Fruit fly (Drosophila melanogaster) whole organism, embryonic: ENCODE results near the gene Ogdh.

Source experiments
- Ada2b ChIP-seq: fragments of 200-800 bp; sonication (Bioruptor generic); IDR thresholded peaks from 2 replicates; pipeline ENCODE4 v1.3.6; 2022; ENCODE audit warnings: missing biosample characterization, missing genetic modification characterization
- Bgb ChIP-seq: fragments of 200-800 bp; sonication (Bioruptor generic); IDR thresholded peaks from 2 replicates; pipeline ENCODE4 v1.3.6; 2022; ENCODE audit warnings: missing biosample characterization, missing genetic modification characterization; ENCODE audit not compliant: partially characterized antibody
- CG11504 ChIP-seq: fragments of 200-800 bp; sonication (Bioruptor generic); optimal IDR thresholded peaks from 3 replicates; lab custom pipeline; 2019; ENCODE audit warnings: missing biosample characterization, mild to moderate bottlenecking, missing genetic modification characterization, moderate library complexity
- CG13296 ChIP-seq: fragments of 200-800 bp; sonication (Bioruptor generic); optimal IDR thresholded peaks from 3 replicates; lab custom pipeline; 2018; ENCODE audit warnings: missing biosample characterization, mild to moderate bottlenecking, missing genetic modification characterization
- CG16779 ChIP-seq: fragments of 200-800 bp; sonication (Bioruptor generic); IDR thresholded peaks from 2 replicates; pipeline ENCODE4 v1.3.6; 2022; ENCODE audit warnings: missing biosample characterization, missing genetic modification characterization
- CG17359 ChIP-seq: fragments of 200-800 bp; sonication (Bioruptor generic); optimal IDR thresholded peaks from 3 replicates; lab custom pipeline; 2018; ENCODE audit warnings: missing biosample characterization, mild to moderate bottlenecking, missing genetic modification characterization, moderate library complexity
- CG17829 ChIP-seq: fragments of 200-800 bp; optimal IDR thresholded peaks from 2 replicates; lab custom pipeline; 2019; ENCODE audit warnings: missing biosample characterization, mild to moderate bottlenecking, missing genetic modification characterization, moderate library complexity
- CG31441 ChIP-seq: fragments of 200-800 bp; sonication (Bioruptor generic); IDR thresholded peaks from 2 replicates; pipeline ENCODE4 v1.3.6; 2022; ENCODE audit warnings: missing biosample characterization, missing genetic modification characterization
- CG32767 ChIP-seq: fragments of 200-800 bp; sonication (Bioruptor generic); IDR thresholded peaks from 2 replicates; pipeline ENCODE4 v1.3.6; 2022; ENCODE audit warnings: missing biosample characterization, missing genetic modification characterization
- CG4424 ChIP-seq: fragments of 200-800 bp; sonication (Bioruptor generic); optimal IDR thresholded peaks from 3 replicates; lab custom pipeline; 2016; ENCODE audit warnings: missing biosample characterization, missing genetic modification characterization
- CG5245 ChIP-seq: fragments of 200-800 bp; sonication (Bioruptor generic); optimal IDR thresholded peaks from 3 replicates; lab custom pipeline; 2016; ENCODE audit warnings: missing biosample characterization, missing genetic modification characterization
- CG7839 ChIP-seq: fragments of 200-800 bp; sonication (Bioruptor generic); optimal IDR thresholded peaks from 3 replicates; lab custom pipeline; 2018; ENCODE audit warnings: missing biosample characterization, mild to moderate bottlenecking, missing genetic modification characterization, moderate library complexity
- CG8388 ChIP-seq: fragments of 200-800 bp; sonication (Bioruptor generic); optimal IDR thresholded peaks from 2 replicates; lab custom pipeline; 2019; ENCODE audit warnings: missing biosample characterization, mild to moderate bottlenecking, missing genetic modification characterization, moderate library complexity
- Deaf1 ChIP-seq: fragments of 200-800 bp; optimal IDR thresholded peaks from 3 replicates; lab custom pipeline; 2019; ENCODE audit warnings: missing biosample characterization, mild to moderate bottlenecking, missing genetic modification characterization, moderate library complexity
- Doc2 ChIP-seq: fragments of 200-800 bp; sonication (Bioruptor generic); IDR thresholded peaks from 2 replicates; pipeline ENCODE4 v1.3.6; 2022; ENCODE audit warnings: missing biosample characterization, missing genetic modification characterization
- Drgx ChIP-seq: fragments of 200-800 bp; sonication (Bioruptor generic); IDR thresholded peaks from 2 replicates; pipeline ENCODE4 v1.3.6; 2022; ENCODE audit warnings: missing biosample characterization, missing genetic modification characterization
- Fer1 ChIP-seq: fragments of 200-800 bp; sonication (Bioruptor generic); optimal IDR thresholded peaks from 2 replicates; lab custom pipeline; 2017; ENCODE audit warnings: missing biosample characterization, mild to moderate bottlenecking, missing genetic modification characterization
- H15 ChIP-seq: fragments of 200-800 bp; sonication (Bioruptor generic); IDR thresholded peaks from 3 replicates; pipeline ENCODE4 v1.3.6; 2022; ENCODE audit warnings: missing biosample characterization, missing genetic modification characterization
- Jarid2 ChIP-seq: fragments of 200-800 bp; sonication (Bioruptor generic); optimal IDR thresholded peaks from 3 replicates; lab custom pipeline; 2017; ENCODE audit warnings: mild to moderate bottlenecking, missing biosample characterization, missing genetic modification reagents, missing genetic modification characterization
- Med ChIP-seq: fragments of 200-800 bp; sonication (Bioruptor generic); peaks from one replicate; lab custom pipeline; 2016; ENCODE audit warnings: missing biosample characterization, missing genetic modification characterization, mild to moderate bottlenecking, inconsistent platforms, moderate library complexity
- Mrtf ChIP-seq: fragments of 200-800 bp; sonication (Bioruptor generic); IDR thresholded peaks from 3 replicates; pipeline ENCODE4 v1.3.6; 2022; ENCODE audit warnings: missing biosample characterization, missing genetic modification characterization
- Ptx1 ChIP-seq: fragments of 200-800 bp; sonication (Bioruptor generic); IDR thresholded peaks from 2 replicates; pipeline ENCODE4 v1.3.6; 2022; ENCODE audit warnings: missing biosample characterization, missing genetic modification characterization
- Rfx ChIP-seq: fragments of 200-800 bp; sonication (Bioruptor generic); IDR thresholded peaks from 2 replicates; pipeline ENCODE4 v1.3.6; 2022; ENCODE audit warnings: missing biosample characterization, missing genetic modification characterization
- Sox100B ChIP-seq: fragments of 200-800 bp; sonication (Bioruptor generic); optimal IDR thresholded peaks from 3 replicates; lab custom pipeline; 2018; ENCODE audit warnings: missing biosample characterization, mild to moderate bottlenecking, missing genetic modification characterization
- Stat92E ChIP-seq, 3 experiments: fragments of >200 bp in 2 of 3; fragments of 200-800 bp in 1 of 3; sonication (Bioruptor generic) in 1 of 3; optimal IDR thresholded peaks; 2 replicates each; lab custom pipeline; 2017 to 2019; ENCODE audit warnings: missing biosample characterization in 3 of 3, missing genetic modification characterization in 3 of 3, mild to moderate bottlenecking in 1 of 3, moderate library complexity in 1 of 3
- Xrp1 ChIP-seq: fragments of 200-800 bp; sonication (Bioruptor generic); IDR thresholded peaks from 2 replicates; pipeline ENCODE4 v1.3.6; 2022; ENCODE audit warnings: missing biosample characterization, missing genetic modification characterization
- bcd ChIP-seq: fragments of 200-800 bp; sonication (Bioruptor generic); optimal IDR thresholded peaks from 2 replicates; lab custom pipeline; 2017; ENCODE audit warnings: missing biosample characterization, mild to moderate bottlenecking, missing genetic modification characterization
- br ChIP-seq: fragments of >200 bp; optimal IDR thresholded peaks from 2 replicates; lab custom pipeline; 2017
- chinmo ChIP-seq: fragments of 200-800 bp; sonication (Bioruptor generic); IDR thresholded peaks from 4 replicates; pipeline ENCODE4 v1.3.6; 2022; ENCODE audit warnings: missing biosample characterization, missing genetic modification characterization; ENCODE audit not compliant: partially characterized antibody
- dmrt99B ChIP-seq: fragments of 200-800 bp; sonication (Bioruptor generic); optimal IDR thresholded peaks from 2 replicates; lab custom pipeline; 2018; ENCODE audit warnings: missing biosample characterization, mild to moderate bottlenecking, missing genetic modification characterization, moderate library complexity
- dysf ChIP-seq: fragments of 200-800 bp; sonication (Bioruptor generic); IDR thresholded peaks from 3 replicates; pipeline ENCODE4 v1.3.6; 2022; ENCODE audit warnings: missing biosample characterization, missing genetic modification characterization
- gfzf ChIP-seq: fragments of 200-800 bp; sonication (Bioruptor generic); optimal IDR thresholded peaks from 2 replicates; lab custom pipeline; 2016; ENCODE audit warnings: missing biosample characterization, mild to moderate bottlenecking, missing genetic modification characterization, moderate library complexity
- ind ChIP-seq: fragments of 200-800 bp; sonication (Bioruptor generic); optimal IDR thresholded peaks from 3 replicates; lab custom pipeline; 2016; ENCODE audit warnings: missing biosample characterization, missing genetic modification characterization
- jumu ChIP-seq: fragments of 200-800 bp; sonication (Bioruptor generic); optimal IDR thresholded peaks from 3 replicates; lab custom pipeline; 2016; ENCODE audit warnings: missing biosample characterization, missing genetic modification characterization
- kah ChIP-seq: fragments of 200-800 bp; sonication (Bioruptor generic); optimal IDR thresholded peaks from 2 replicates; lab custom pipeline; 2018; ENCODE audit warnings: missing biosample characterization, mild to moderate bottlenecking, missing genetic modification characterization
- kay ChIP-seq: fragments of 200-800 bp; sonication (Bioruptor generic); optimal IDR thresholded peaks from 2 replicates; lab custom pipeline; 2016; ENCODE audit warnings: missing biosample characterization, missing genetic modification characterization
- nau ChIP-seq: fragments of 200-800 bp; sonication (Bioruptor generic); optimal IDR thresholded peaks from 3 replicates; lab custom pipeline; 2017; ENCODE audit warnings: missing biosample characterization, mild to moderate bottlenecking, missing genetic modification characterization, missing genetic modification reagents
- nmo ChIP-seq: fragments of 200-800 bp; sonication (Bioruptor generic); optimal IDR thresholded peaks from 2 replicates; lab custom pipeline; 2018; ENCODE audit warnings: missing biosample characterization, mild to moderate bottlenecking, missing genetic modification characterization, moderate library complexity
- nom ChIP-seq: fragments of 200-800 bp; sonication (Bioruptor generic); optimal IDR thresholded peaks from 2 replicates; lab custom pipeline; 2017; ENCODE audit warnings: missing biosample characterization, missing genetic modification characterization, mild to moderate bottlenecking, moderate library complexity, missing genetic modification reagents
- otp ChIP-seq: fragments of 200-800 bp; sonication (Bioruptor generic); IDR thresholded peaks from 3 replicates; pipeline ENCODE4, ENCODE4 v1.3.6; 2022; ENCODE audit warnings: missing biosample characterization, missing genetic modification characterization
- run ChIP-seq: fragments of 200-800 bp; sonication (Bioruptor generic); optimal IDR thresholded peaks from 3 replicates; lab custom pipeline; 2018; ENCODE audit warnings: missing biosample characterization, mild to moderate bottlenecking, missing genetic modification characterization
- sd ChIP-seq: fragments of 200-800 bp; sonication (Bioruptor generic); optimal IDR thresholded peaks from 3 replicates; lab custom pipeline; 2018; ENCODE audit warnings: missing biosample characterization, mild to moderate bottlenecking, missing genetic modification characterization, moderate library complexity
- seq ChIP-seq: fragments of 200-800 bp; sonication (Bioruptor generic); IDR thresholded peaks from 2 replicates; pipeline ENCODE4 v1.3.6; 2022; ENCODE audit warnings: missing biosample characterization, missing genetic modification characterization
- shn ChIP-seq: fragments of 200-800 bp; sonication (Bioruptor generic); optimal IDR thresholded peaks from 3 replicates; lab custom pipeline; 2016; ENCODE audit warnings: missing biosample characterization, missing genetic modification characterization
- so ChIP-seq: fragments of 200-800 bp; sonication (Bioruptor generic); IDR thresholded peaks from 3 replicates; pipeline ENCODE4 v1.3.6; 2022; ENCODE audit warnings: missing biosample characterization, missing genetic modification characterization
- tgo ChIP-seq: fragments of 200-800 bp; sonication (Bioruptor generic); IDR thresholded peaks from 3 replicates; pipeline ENCODE4 v1.3.6; 2022; ENCODE audit warnings: missing biosample characterization, missing genetic modification characterization
- trem ChIP-seq: fragments of 200-800 bp; optimal IDR thresholded peaks from 3 replicates; lab custom pipeline; 2019; ENCODE audit warnings: missing biosample characterization, mild to moderate bottlenecking, missing genetic modification characterization, moderate library complexity
- vvl ChIP-seq: fragments of 200-800 bp; sonication (Bioruptor generic); IDR thresholded peaks from 2 replicates; pipeline ENCODE4 v1.3.6; 2022; ENCODE audit warnings: missing biosample characterization, missing genetic modification characterization
- z ChIP-seq: fragments of 200-800 bp; sonication (Bioruptor generic); IDR thresholded peaks from 3 replicates; pipeline ENCODE4 v1.3.6; 2022; ENCODE audit warnings: missing biosample characterization, missing genetic modification characterization

The Ogdh gene

DNA sequence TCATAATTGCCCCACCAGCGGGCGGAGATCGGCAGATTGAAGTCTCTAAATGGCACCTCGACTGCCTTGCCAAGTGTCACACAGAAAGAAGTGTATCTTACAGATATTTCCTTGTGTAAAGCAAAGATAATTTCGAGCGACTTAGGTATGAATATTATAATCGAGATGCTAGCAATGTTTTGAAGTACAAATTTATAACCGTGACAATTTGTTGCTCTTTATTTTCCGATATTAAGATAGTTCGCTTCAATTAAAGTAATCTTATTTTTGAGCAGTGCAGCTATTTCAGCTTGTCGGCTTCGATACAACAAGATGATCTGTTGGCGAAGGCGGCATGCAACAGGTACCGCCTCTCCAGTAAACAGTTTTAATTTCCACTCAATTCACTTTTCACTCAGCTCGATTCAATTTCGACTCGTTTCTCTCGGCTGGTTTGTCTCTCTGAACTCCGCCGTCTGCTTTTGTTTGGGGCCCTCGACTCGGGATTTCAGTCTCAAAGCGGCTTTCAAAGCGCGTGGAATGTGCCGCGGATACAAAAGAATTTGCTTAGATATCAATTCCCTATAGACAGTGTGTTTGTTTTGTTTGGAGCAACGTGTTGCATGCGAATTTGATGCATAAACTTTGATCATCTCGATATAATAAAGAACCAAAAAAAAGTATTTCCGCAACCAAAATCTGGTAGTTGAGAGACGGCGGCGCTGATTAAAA is 38.7 kb upstream of the Ogdh start (continued):
- peak; percentile 47; the same call in 1 of the 2 replicates for TF ChIP-seq vvl (GFP tag; lab: Robert Waterston, UW)
- no peak for TF ChIP-seq run (tag; lab: Kevin White, UChicago)
- peak; percentile 89 for TF ChIP-seq Drgx (GFP tag; lab: Robert Waterston, UW)
- TF ChIP-seq Rfx (GFP tag; lab: Robert Waterston, UW), result no peak
- no peak for TF ChIP-seq shn (GFP tag; lab: Kevin White, UChicago)
- peak; percentile 22 for TF ChIP-seq trem
- 0 out of 3 replicates have a peak, but pooled peaks have one; percentile 34 for TF ChIP-seq tgo (GFP tag; lab: Robert Waterston, UW)
- TF ChIP-seq Doc2 (GFP tag; lab: Robert Waterston, UW), result no peak
- TF ChIP-seq Jarid2 (GFP tag; lab: Kevin White, UChicago), result peak; percentile 70
- TF ChIP-seq dysf (GFP tag; lab: Robert Waterston, UW), result 0 out of 3 replicates have a peak, but pooled peaks have one; percentile 26
- peak; percentile 2 for TF ChIP-seq CG5245 (GFP tag; lab: Kevin White, UChicago)
- TF ChIP-seq Xrp1 (GFP tag; lab: Robert Waterston, UW), result peak; percentile 42; the same call in 1 of the 2 replicates
- no peak for TF ChIP-seq jumu (GFP tag; lab: Kevin White, UChicago)
- peak; percentile 10 for TF ChIP-seq nmo
- TF ChIP-seq kah, result peak; percentile 10
- no peak for TF ChIP-seq Stat92E (GFP tag; optimal IDR thresholded peaks at IDR 0.05; lab: Kevin White, UChicago)
- peak; percentile 20 for TF ChIP-seq CG17829
- TF ChIP-seq gfzf, result no peak
- TF ChIP-seq CG8388 (GFP tag; lab: Kevin White, UChicago), result peak; percentile 13
- no peak for TF ChIP-seq br (lab: Kevin White, UChicago)
- peak; percentile 42; the same call in 1 of the 2 replicates for TF ChIP-seq Ada2b (GFP tag; lab: Robert Waterston, UW)
- TF ChIP-seq chinmo (GFP tag; lab: Robert Waterston, UW), result peak; percentile 59; the same call in 1 of the 4 replicates
- peak; percentile 54 for TF ChIP-seq CG17359
- no peak for TF ChIP-seq otp (GFP tag; lab: Robert Waterston, UW)
- no peak for TF ChIP-seq CG13296 (GFP tag; lab: Kevin White, UChicago)
- TF ChIP-seq nau, result no peak
- TF ChIP-seq CG32767 (GFP tag; lab: Robert Waterston, UW), result 0 out of 2 replicates have a peak, but pooled peaks have one; percentile 11
- peak; percentile 22; the same call in 1 of the 2 replicates for TF ChIP-seq Ptx1 (GFP tag; lab: Robert Waterston, UW)
- peak; percentile 65 for TF ChIP-seq Med
- no peak for TF ChIP-seq CG16779 (GFP tag; lab: Robert Waterston, UW)
- 0 out of 3 replicates have a peak, but pooled peaks have one; percentile 21 for TF ChIP-seq Mrtf (GFP tag; lab: Robert Waterston, UW)
- TF ChIP-seq sd, result peak; percentile 70
- peak; percentile 68 for TF ChIP-seq CG11504 (tag; lab: Kevin White, UChicago)
- TF ChIP-seq H15 (GFP tag; lab: Robert Waterston, UW), result no peak
- TF ChIP-seq Bgb, result peak; percentile 25; the same call in 1 of the 2 replicates
- TF ChIP-seq seq (GFP tag; lab: Robert Waterston, UW), result no peak
- TF ChIP-seq kay (GFP tag; lab: Kevin White, UChicago), result no peak
- peak; percentile 96 for TF ChIP-seq z (GFP tag; lab: Robert Waterston, UW)
- TF ChIP-seq dmrt99B (tag; lab: Kevin White, UChicago), result peak; percentile 65
- peak; percentile 6 for TF ChIP-seq Fer1
- peak; percentile 2 for TF ChIP-seq bcd (GFP tag; lab: Kevin White, UChicago)
- no peak for TF ChIP-seq so (GFP tag; lab: Robert Waterston, UW)
- peak; percentile 54 for TF ChIP-seq Sox100B (GFP tag; lab: Kevin White, UChicago)
- peak; percentile 27 for TF ChIP-seq CG7839 (tag; lab: Kevin White, UChicago)
- no peak for TF ChIP-seq CG4424 (GFP tag; lab: Kevin White, UChicago)
- TF ChIP-seq Deaf1 (tag; lab: Kevin White, UChicago), result peak; percentile 67
- peak; percentile 42 for TF ChIP-seq nom (GFP tag; lab: Kevin White, UChicago)
- TF ChIP-seq ind (GFP tag; lab: Kevin White, UChicago), result peak; percentile 2
- TF ChIP-seq CG31441 (GFP tag; lab: Robert Waterston, UW), result peak; percentile 46; the same call in 1 of the 2 replicates
